Fruit fly (Drosophila melanogaster) Kc167 (cell line): ENCODE data around the gene CG15743.

Experiments
- Myc ChIP-seq: fragments of >200 bp; optimal IDR thresholded peaks from 2 replicates; lab custom pipeline; 2017; ENCODE audit warnings: missing external identifiers
- Sin3A ChIP-seq: fragments of >200 bp; optimal IDR thresholded peaks from 2 replicates; lab custom pipeline; 2018; ENCODE audit warnings: missing external identifiers
- h ChIP-seq: fragments of >200 bp; optimal IDR thresholded peaks from 3 replicates; lab custom pipeline; 2018; ENCODE audit warnings: missing external identifiers
- insv ChIP-seq: fragments of >200 bp; optimal IDR thresholded peaks from 3 replicates; lab custom pipeline; 2018; ENCODE audit warnings: missing external identifiers
- psq ChIP-seq: fragments of >200 bp; optimal IDR thresholded peaks from 2 replicates; lab custom pipeline; 2017; ENCODE audit warnings: missing external identifiers
- ttk ChIP-seq: sonication (Bioruptor generic); optimal IDR thresholded peaks from 2 replicates; lab custom pipeline; 2017; ENCODE audit warnings: missing external identifiers

dm6 chrX:13280235-13280634, 5.3 kb upstream of the CG15743 start:
- no peak for TF ChIP-seq Myc (lab: Kevin White, UChicago)
- TF ChIP-seq ttk (lab: Kevin White, UChicago), result no peak
- no peak for TF ChIP-seq psq (lab: Kevin White, UChicago)
- no peak for TF ChIP-seq insv
- no peak for TF ChIP-seq Sin3A
- no peak for TF ChIP-seq h (lab: Kevin White, UChicago)
